Worm (Caenorhabditis elegans): ENCODE results near the gene rsks-1.

Gene rsks-1

ce11 chrIII:11244820-11245219 lies at the start of gene rsks-1:
Gene rsks-1 (plus strand): TSS chrIII:11245120.
- TF ChIP-seq flt-1 (GFP tag; IDR thresholded peaks at IDR 0.05) (no peak), ref-1 (GFP tag; conservative IDR thresholded peaks at IDR 0.05) (no peak), ztf-29 (GFP tag; IDR thresholded peaks at IDR 0.05) (no peak), med-1 (GFP tag; optimal IDR thresholded peaks at IDR 0.05; ENCODE audit: insufficient read depth) (no peak), cog-1 (tag; optimal IDR thresholded peaks at IDR 0.05) (no peak), ztf-23 (GFP tag; IDR thresholded peaks at IDR 0.05) (no peak), tab-1 (GFP tag; IDR thresholded peaks at IDR 0.05) (no peak), klf-2 (GFP tag; conservative IDR thresholded peaks at IDR 0.05) (no peak), T22C8.4 (GFP tag; IDR thresholded peaks at IDR 0.05) (no peak)

ce11 chrIII:11195140-11195539 lies 49.8 kb upstream of the rsks-1 start, which contains the start of gene tra-1:
Gene tra-1 (minus strand): TSS chrIII:11195201.
- no peak for TF ChIP-seq klf-2 (GFP tag; conservative IDR thresholded peaks at IDR 0.05)
- TF ChIP-seq tab-1 (GFP tag; IDR thresholded peaks at IDR 0.05) = no peak
- no peak for TF ChIP-seq ztf-29 (GFP tag; IDR thresholded peaks at IDR 0.05)
- no peak for TF ChIP-seq flt-1 (GFP tag; IDR thresholded peaks at IDR 0.05)
- TF ChIP-seq med-1 (GFP tag; optimal IDR thresholded peaks at IDR 0.05; ENCODE audit: insufficient read depth) = no peak
- TF ChIP-seq T22C8.4 (GFP tag; IDR thresholded peaks at IDR 0.05) = no peak
- TF ChIP-seq ztf-23 (GFP tag; IDR thresholded peaks at IDR 0.05) = no peak
- TF ChIP-seq cog-1 (tag; optimal IDR thresholded peaks at IDR 0.05) = no peak

ce11 chrIII:11195553-11195952 lies 49.4 kb upstream of the rsks-1 start:
- TF ChIP-seq med-1 (GFP tag; optimal IDR thresholded peaks at IDR 0.05; ENCODE audit: insufficient read depth) = no peak
- TF ChIP-seq ref-1 (GFP tag; conservative IDR thresholded peaks at IDR 0.05) = no peak
- no peak for TF ChIP-seq tab-1 (GFP tag; IDR thresholded peaks at IDR 0.05)
- no peak for TF ChIP-seq flt-1 (GFP tag; IDR thresholded peaks at IDR 0.05)
- no peak for TF ChIP-seq ztf-29 (GFP tag; IDR thresholded peaks at IDR 0.05)
- no peak for TF ChIP-seq T22C8.4 (GFP tag; IDR thresholded peaks at IDR 0.05)
- TF ChIP-seq klf-2 (GFP tag; conservative IDR thresholded peaks at IDR 0.05) = no peak
- no peak for TF ChIP-seq cog-1 (tag; optimal IDR thresholded peaks at IDR 0.05)
- TF ChIP-seq ztf-23 (GFP tag; IDR thresholded peaks at IDR 0.05) = no peak

ce11 chrIII:11197327-11197726 lies 47.6 kb upstream of the rsks-1 start:
- no peak for TF ChIP-seq cog-1 (tag; optimal IDR thresholded peaks at IDR 0.05)
- no peak for TF ChIP-seq ref-1 (GFP tag; conservative IDR thresholded peaks at IDR 0.05)
- no peak for TF ChIP-seq med-1 (GFP tag; optimal IDR thresholded peaks at IDR 0.05; ENCODE audit: insufficient read depth)
- no peak for TF ChIP-seq tab-1 (GFP tag; IDR thresholded peaks at IDR 0.05)
- no peak for TF ChIP-seq flt-1 (GFP tag; IDR thresholded peaks at IDR 0.05)
- no peak for TF ChIP-seq ztf-29 (GFP tag; IDR thresholded peaks at IDR 0.05)
- TF ChIP-seq T22C8.4 (GFP tag; IDR thresholded peaks at IDR 0.05) = no peak
- no peak for TF ChIP-seq klf-2 (GFP tag; conservative IDR thresholded peaks at IDR 0.05)

ce11 chrIII:11200879-11201518 lies 43.9 kb upstream of the rsks-1 start:
- no peak for TF ChIP-seq tab-1 (GFP tag; IDR thresholded peaks at IDR 0.05)
- no peak for TF ChIP-seq cog-1 (tag; optimal IDR thresholded peaks at IDR 0.05)
- no peak for TF ChIP-seq med-1 (GFP tag; optimal IDR thresholded peaks at IDR 0.05; ENCODE audit: insufficient read depth)
- TF ChIP-seq flt-1 (GFP tag; IDR thresholded peaks at IDR 0.05) = no peak
- TF ChIP-seq ref-1 (GFP tag; conservative IDR thresholded peaks at IDR 0.05) = no peak
- no peak for TF ChIP-seq T22C8.4 (GFP tag; IDR thresholded peaks at IDR 0.05)
- no peak for TF ChIP-seq ztf-23 (GFP tag; IDR thresholded peaks at IDR 0.05)
- no peak for TF ChIP-seq ztf-29 (GFP tag; IDR thresholded peaks at IDR 0.05)
- no peak for TF ChIP-seq klf-2 (GFP tag; conservative IDR thresholded peaks at IDR 0.05)

ce11 chrIII:11202992-11203391 lies 41.9 kb upstream of the rsks-1 start:
- TF ChIP-seq ztf-29 (GFP tag; IDR thresholded peaks at IDR 0.05) = no peak
- TF ChIP-seq ztf-23 (GFP tag; IDR thresholded peaks at IDR 0.05) = no peak
- TF ChIP-seq med-1 (GFP tag; optimal IDR thresholded peaks at IDR 0.05; ENCODE audit: insufficient read depth) = no peak
- no peak for TF ChIP-seq cog-1 (tag; optimal IDR thresholded peaks at IDR 0.05)
- no peak for TF ChIP-seq T22C8.4 (GFP tag; IDR thresholded peaks at IDR 0.05)
- no peak for TF ChIP-seq klf-2 (GFP tag; conservative IDR thresholded peaks at IDR 0.05)
- no peak for TF ChIP-seq flt-1 (GFP tag; IDR thresholded peaks at IDR 0.05)
- no peak for TF ChIP-seq tab-1 (GFP tag; IDR thresholded peaks at IDR 0.05)
- TF ChIP-seq ref-1 (GFP tag; conservative IDR thresholded peaks at IDR 0.05) = no peak

ce11 chrIII:11206875-11207274 lies 38.0 kb upstream of the rsks-1 start:
- TF ChIP-seq cog-1 (tag; optimal IDR thresholded peaks at IDR 0.05) (no peak), ref-1 (GFP tag; conservative IDR thresholded peaks at IDR 0.05) (no peak), ztf-23 (GFP tag; IDR thresholded peaks at IDR 0.05) (no peak), ztf-29 (GFP tag; IDR thresholded peaks at IDR 0.05) (no peak), tab-1 (GFP tag; IDR thresholded peaks at IDR 0.05) (no peak), med-1 (GFP tag; optimal IDR thresholded peaks at IDR 0.05; ENCODE audit: insufficient read depth) (no peak), T22C8.4 (GFP tag; IDR thresholded peaks at IDR 0.05) (no peak), flt-1 (GFP tag; IDR thresholded peaks at IDR 0.05) (no peak), klf-2 (GFP tag; conservative IDR thresholded peaks at IDR 0.05) (no peak)

ce11 chrIII:11207825-11208224 lies 37.1 kb upstream of the rsks-1 start:
- TF ChIP-seq ztf-29 (GFP tag; IDR thresholded peaks at IDR 0.05) (peak; percentile 36; the same call in 1 of the 2 replicates), flt-1 (GFP tag; IDR thresholded peaks at IDR 0.05) (no peak)

- no peak for TF ChIP-seq tab-1 (GFP tag; IDR thresholded peaks at IDR 0.05)
- no peak for TF ChIP-seq T22C8.4 (GFP tag; IDR thresholded peaks at IDR 0.05)
Observed at ce11 chrIII:11208371-11208770, 36.5 kb upstream of the rsks-1 start.

- no peak for TF ChIP-seq cog-1 (tag; optimal IDR thresholded peaks at IDR 0.05)
- TF ChIP-seq klf-2 (GFP tag; conservative IDR thresholded peaks at IDR 0.05) = no peak
- no peak for TF ChIP-seq ztf-29 (GFP tag; IDR thresholded peaks at IDR 0.05)
- TF ChIP-seq tab-1 (GFP tag; IDR thresholded peaks at IDR 0.05) = no peak
- TF ChIP-seq med-1 (GFP tag; optimal IDR thresholded peaks at IDR 0.05; ENCODE audit: insufficient read depth) = no peak
- TF ChIP-seq ztf-23 (GFP tag; IDR thresholded peaks at IDR 0.05) = no peak
- no peak for TF ChIP-seq ref-1 (GFP tag; conservative IDR thresholded peaks at IDR 0.05)
- TF ChIP-seq flt-1 (GFP tag; IDR thresholded peaks at IDR 0.05) = no peak
- TF ChIP-seq T22C8.4 (GFP tag; IDR thresholded peaks at IDR 0.05) = no peak
Observed at ce11 chrIII:11218150-11218841, 26.6 kb upstream of the rsks-1 start, which contains the start of the genes tbx-34 and wht-8. Gene tbx-34 (minus strand): TSS chrIII:11218250. Gene wht-8 (plus strand): TSS chrIII:11218791.
